Worm (Caenorhabditis elegans) whole organism, mixed stage, embryonic: ENCODE measurements around the gene M02D8.5.
A peak's percentile ranks its signal among the peaks of the same experiment; 100 is the strongest.

Experiments used
- M03D4.4 ChIP-seq: sonication (generic microtip); optimal IDR thresholded peaks from 2 replicates; lab custom pipeline; 2017; ENCODE audit warnings: mild to moderate bottlenecking, missing genetic modification characterization, missing compliant biosample characterization
- bed-3 ChIP-seq: fragments of 200-800 bp; sonication (Bioruptor generic); optimal IDR thresholded peaks from 3 replicates; lab custom pipeline; 2018; ENCODE audit warnings: mild to moderate bottlenecking, missing genetic modification characterization, moderate library complexity, missing compliant biosample characterization
- blmp-1 ChIP-seq: fragments of 150-350 bp; optimal IDR thresholded peaks from 2 replicates; lab custom pipeline; 2014; ENCODE audit warnings: missing biosample characterization, missing genetic modification characterization
- ceh-39 ChIP-seq: fragments of 150-350 bp; optimal IDR thresholded peaks from 2 replicates; lab custom pipeline; 2014; ENCODE audit warnings: missing biosample characterization, missing genetic modification characterization
- ceh-43 ChIP-seq: fragments of 200-800 bp; sonication (Bioruptor generic); optimal IDR thresholded peaks from 2 replicates; lab custom pipeline; 2018; ENCODE audit warnings: mild to moderate bottlenecking, missing genetic modification characterization, moderate library complexity, missing compliant biosample characterization
- ceh-83 ChIP-seq: fragments of 200-800 bp; sonication (Bioruptor generic); optimal IDR thresholded peaks from 2 replicates; lab custom pipeline; 2018; ENCODE audit warnings: mild to moderate bottlenecking, missing genetic modification characterization, missing compliant biosample characterization
- ces-1 ChIP-seq: fragments of 150-350 bp; optimal IDR thresholded peaks from 2 replicates; lab custom pipeline; 2014; ENCODE audit warnings: missing biosample characterization, missing genetic modification reagents, missing genetic modification characterization
- drap-1 ChIP-seq: fragments of 200-800 bp; sonication (Bioruptor generic); optimal IDR thresholded peaks from 3 replicates; lab custom pipeline; 2018; ENCODE audit warnings: mild to moderate bottlenecking, missing genetic modification characterization, missing compliant biosample characterization
- elt-1 ChIP-seq: sonication (generic microtip); optimal IDR thresholded peaks from 2 replicates; lab custom pipeline; 2017; ENCODE audit warnings: missing genetic modification characterization, mild to moderate bottlenecking, missing compliant biosample characterization, antibody characterized with exemption, moderate library complexity, borderline replicate concordance; ENCODE audit not compliant: insufficient read depth
- elt-3 ChIP-seq: fragments of 150-350 bp; optimal IDR thresholded peaks from 2 replicates; lab custom pipeline; 2014; ENCODE audit warnings: missing biosample characterization, missing genetic modification characterization
- flh-1 ChIP-seq: fragments of 200-800 bp; sonication (Bioruptor generic); optimal IDR thresholded peaks from 2 replicates; lab custom pipeline; 2018; ENCODE audit warnings: mild to moderate bottlenecking, missing genetic modification characterization, moderate library complexity, missing compliant biosample characterization
- ham-2 ChIP-seq: fragments of 200-800 bp; sonication (Bioruptor generic); optimal IDR thresholded peaks from 2 replicates; lab custom pipeline; 2018; ENCODE audit warnings: mild to moderate bottlenecking, missing genetic modification characterization, missing compliant biosample characterization
- hlh-1 ChIP-seq: fragments of 150-350 bp; optimal IDR thresholded peaks from 2 replicates; lab custom pipeline; 2014; ENCODE audit warnings: missing biosample characterization, missing genetic modification reagents, missing genetic modification characterization
- lin-13 ChIP-seq: fragments of 150-350 bp; optimal IDR thresholded peaks from 2 replicates; lab custom pipeline; 2014; ENCODE audit warnings: missing biosample characterization, missing genetic modification characterization
- lsy-2 ChIP-seq: fragments of 150-350 bp; optimal IDR thresholded peaks from 2 replicates; lab custom pipeline; 2014; ENCODE audit warnings: missing biosample characterization, missing genetic modification characterization
- mep-1 ChIP-seq: fragments of 150-350 bp; optimal IDR thresholded peaks from 2 replicates; lab custom pipeline; 2017; ENCODE audit warnings: missing biosample characterization, missing genetic modification reagents, missing genetic modification characterization, inconsistent platforms
- mls-2 ChIP-seq: sonication (generic microtip); optimal IDR thresholded peaks from 2 replicates; lab custom pipeline; 2016; ENCODE audit warnings: mild to moderate bottlenecking, missing genetic modification characterization, moderate library complexity, missing compliant biosample characterization
- nhr-2 ChIP-seq: fragments of 150-350 bp; optimal IDR thresholded peaks from 2 replicates; lab custom pipeline; 2014; ENCODE audit warnings: missing biosample characterization, missing genetic modification characterization
- nhr-237 ChIP-seq: fragments of 150-350 bp; optimal IDR thresholded peaks from 2 replicates; lab custom pipeline; 2014; ENCODE audit warnings: missing biosample characterization, missing genetic modification characterization
- nhr-28 ChIP-seq: fragments of 150-350 bp; optimal IDR thresholded peaks from 2 replicates; lab custom pipeline; 2014; ENCODE audit warnings: missing biosample characterization, missing genetic modification characterization
- nhr-76 ChIP-seq: sonication (generic microtip); optimal IDR thresholded peaks from 2 replicates; lab custom pipeline; 2017; ENCODE audit warnings: missing biosample characterization, missing genetic modification characterization
- pha-4 ChIP-seq: fragments of 150-350 bp; optimal IDR thresholded peaks from 2 replicates; lab custom pipeline; 2018; ENCODE audit warnings: missing biosample characterization, missing genetic modification reagents, missing genetic modification characterization
- sem-2 ChIP-seq: fragments of 200-800 bp; sonication (Bioruptor generic); optimal IDR thresholded peaks from 2 replicates; lab custom pipeline; 2018; ENCODE audit warnings: mild to moderate bottlenecking, missing genetic modification characterization, missing compliant biosample characterization
- snpc-4 ChIP-seq: fragments of 150-350 bp; optimal IDR thresholded peaks from 2 replicates; lab custom pipeline; 2014; ENCODE audit warnings: missing biosample characterization, missing genetic modification characterization
- sptf-1 ChIP-seq: sonication (generic microtip); optimal IDR thresholded peaks from 2 replicates; lab custom pipeline; 2017; ENCODE audit warnings: mild to moderate bottlenecking, missing genetic modification characterization, moderate library complexity, missing compliant biosample characterization
- unc-120 ChIP-seq: sonication (generic microtip); optimal IDR thresholded peaks from 2 replicates; lab custom pipeline; 2017; ENCODE audit warnings: missing genetic modification characterization, missing compliant biosample characterization; ENCODE audit not compliant: poor library complexity, severe bottlenecking
- unc-39 ChIP-seq: fragments of 150-350 bp; optimal IDR thresholded peaks from 2 replicates; lab custom pipeline; 2014; ENCODE audit warnings: missing biosample characterization, missing genetic modification characterization
- unc-62 ChIP-seq: fragments of 150-350 bp; optimal IDR thresholded peaks from 2 replicates; lab custom pipeline; 2014; ENCODE audit warnings: missing biosample characterization, missing genetic modification reagents, missing genetic modification characterization
- zip-8 ChIP-seq: fragments of 150-350 bp; optimal IDR thresholded peaks from 2 replicates; lab custom pipeline; 2014; ENCODE audit warnings: missing biosample characterization, missing genetic modification characterization
- ztf-11 ChIP-seq: fragments of 150-350 bp; optimal IDR thresholded peaks from 2 replicates; lab custom pipeline; 2014; ENCODE audit warnings: missing biosample characterization, missing genetic modification characterization

M02D8.5 gene

DNA sequence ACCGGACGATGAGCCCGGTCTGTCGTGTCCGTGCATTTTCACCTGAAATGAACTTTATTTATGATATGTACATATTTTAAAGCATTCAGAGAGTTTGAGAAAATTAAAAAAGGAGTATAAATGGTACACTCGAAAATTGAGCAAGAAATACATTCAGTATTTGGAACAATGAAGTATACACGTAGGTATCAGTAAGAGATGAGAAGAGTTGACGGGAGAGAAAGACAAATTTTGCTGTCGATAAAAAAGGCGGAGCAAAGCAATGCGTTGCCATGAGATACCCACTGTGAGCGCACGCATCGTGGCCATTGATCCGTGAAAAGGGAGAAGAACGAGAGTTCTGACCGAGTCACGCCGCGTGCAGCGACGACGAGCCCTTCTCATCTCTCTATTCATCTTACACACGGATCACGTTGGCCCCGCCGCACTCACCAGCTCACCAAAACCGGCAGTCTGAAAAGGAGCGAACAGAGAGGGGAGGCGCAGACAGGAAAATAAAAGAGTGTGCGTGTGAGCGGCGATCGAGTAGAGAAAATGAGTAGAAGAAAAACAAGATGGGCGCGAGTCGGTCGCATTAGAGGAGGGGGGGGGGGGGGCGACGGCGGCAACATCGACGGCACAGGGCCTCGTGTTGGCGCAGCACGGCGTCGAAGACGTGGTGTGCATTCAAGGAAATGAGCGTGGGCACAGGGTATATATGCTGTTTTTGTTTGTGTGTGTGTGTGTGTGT lies 44.8 kb upstream of the M02D8.5 start, which contains the start of gene R04E5.8:
TSS of gene R04E5.8 (minus strand) at position 51 of the 730 bp plus-strand sequence.
- TF ChIP-seq drap-1 (GFP tag; lab: Kevin White, UChicago): no peak
- TF ChIP-seq unc-120 (tag; lab: Kevin White, UChicago): peak; percentile 48

DNA sequence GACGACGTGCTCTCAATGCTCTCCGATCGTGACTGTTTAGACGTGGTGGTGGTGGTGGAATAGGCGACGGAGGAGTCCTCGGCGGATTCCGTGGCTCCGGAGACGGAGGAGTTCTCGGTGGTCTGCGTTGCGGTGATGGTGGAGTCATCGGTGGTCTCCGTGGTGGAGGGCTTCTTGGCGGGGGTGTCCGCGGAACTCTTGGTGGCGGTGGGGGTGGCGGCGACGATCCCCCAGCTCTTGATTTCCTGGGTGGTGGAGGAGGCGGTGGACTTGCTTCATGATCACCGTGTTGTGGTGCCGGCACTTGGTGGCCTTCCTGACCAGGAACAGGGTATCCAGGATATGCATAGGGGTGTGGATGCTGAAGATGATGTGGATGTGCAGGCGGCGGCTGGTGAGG lies 44.1 kb upstream of the M02D8.5 start:
- TF ChIP-seq unc-39 (tag; lab: Kevin White, UChicago) (no peak), unc-62 (GFP tag; lab: Kevin White, UChicago) (no peak), zip-8 (tag; lab: Kevin White, UChicago) (no peak), ceh-43 (GFP tag; lab: Kevin White, UChicago) (no peak), bed-3 (GFP tag; lab: Kevin White, UChicago) (no peak), flh-1 (no peak), mep-1 (tag; lab: Kevin White, UChicago) (no peak), pha-4 (tag; lab: Kevin White, UChicago) (no peak), ztf-11 (tag; lab: Kevin White, UChicago) (no peak), snpc-4 (no peak), ham-2 (GFP tag; lab: Kevin White, UChicago) (no peak), drap-1 (GFP tag; lab: Kevin White, UChicago) (no peak)

DNA sequence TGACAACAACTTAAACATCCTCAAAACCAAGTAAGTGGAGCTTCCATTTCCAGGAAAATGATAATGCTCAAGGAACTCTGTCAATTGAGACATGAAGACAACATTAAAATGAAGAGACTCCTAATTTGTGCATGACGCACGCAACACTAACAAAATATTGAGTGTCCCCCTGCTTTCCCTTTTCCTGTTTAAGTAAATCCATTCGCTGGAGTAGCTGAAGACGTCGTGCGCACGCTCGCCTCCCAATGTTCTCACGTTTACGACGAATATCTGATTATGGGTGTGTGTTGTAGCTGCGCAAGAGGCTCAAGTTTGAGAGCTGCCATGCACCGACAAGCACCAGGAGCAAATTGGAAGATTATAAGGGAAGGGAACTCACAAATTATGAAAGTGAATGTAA lies 39.6 kb upstream of the M02D8.5 start:
- TF ChIP-seq nhr-237 (tag; lab: Kevin White, UChicago) (no peak), ceh-39 (tag; lab: Kevin White, UChicago) (no peak), ces-1 (GFP tag; lab: Kevin White, UChicago) (peak; percentile 92)

DNA sequence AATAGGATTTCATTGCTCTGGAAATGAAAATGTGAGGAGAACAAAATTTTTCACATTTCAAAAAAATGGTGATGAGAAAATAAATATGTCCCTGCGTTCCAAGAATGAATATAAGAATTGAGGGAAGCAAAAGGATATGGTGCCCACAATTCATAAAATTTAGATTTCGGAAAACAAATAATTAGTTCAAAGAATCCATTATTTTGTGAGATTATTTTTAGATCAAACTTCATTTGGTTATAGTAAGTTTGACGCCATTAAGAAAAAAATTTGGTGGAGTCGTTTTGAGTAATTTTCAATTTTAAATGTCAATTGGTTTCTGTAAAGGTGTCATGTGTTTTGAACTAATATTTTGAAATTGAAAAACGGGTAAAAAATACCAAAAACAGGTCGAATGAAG lies 39.0 kb upstream of the M02D8.5 start:
- no peak for TF ChIP-seq hlh-1
- no peak for TF ChIP-seq sem-2 (GFP tag; lab: Kevin White, UChicago)

DNA sequence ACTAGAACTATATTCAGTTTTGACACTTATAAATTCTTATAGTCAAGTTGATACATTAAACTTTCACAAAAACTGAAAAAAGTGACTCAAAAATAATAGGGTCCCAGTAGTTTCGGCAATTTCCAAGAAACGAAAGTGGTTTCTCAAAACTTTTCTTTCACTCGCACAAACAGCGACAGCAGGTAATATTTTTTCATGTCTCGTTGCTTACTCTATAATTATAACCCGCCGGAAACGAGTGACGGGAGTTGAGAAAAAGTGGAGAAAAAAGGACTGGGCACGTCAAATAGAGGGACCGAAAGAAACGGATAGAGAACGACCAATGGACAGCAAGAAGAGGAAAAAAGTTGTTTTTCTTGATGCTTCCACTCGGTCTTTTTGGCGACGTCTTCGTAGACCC lies 38.5 kb upstream of the M02D8.5 start:
- no peak for TF ChIP-seq unc-62 (GFP tag; lab: Kevin White, UChicago)
- TF ChIP-seq elt-1: no peak
- no peak for TF ChIP-seq ztf-11 (tag; lab: Kevin White, UChicago)
- TF ChIP-seq pha-4 (tag; lab: Kevin White, UChicago): no peak
- no peak for TF ChIP-seq ceh-83 (GFP tag; lab: Kevin White, UChicago)
- TF ChIP-seq nhr-2 (tag; lab: Kevin White, UChicago): no peak
- no peak for TF ChIP-seq blmp-1 (tag; lab: Kevin White, UChicago)
- no peak for TF ChIP-seq unc-120 (tag; lab: Kevin White, UChicago)
- no peak for TF ChIP-seq flh-1
- TF ChIP-seq sptf-1: no peak
- TF ChIP-seq lin-13 (tag; lab: Kevin White, UChicago): no peak
- TF ChIP-seq nhr-76 (tag; lab: Kevin White, UChicago): no peak
- no peak for TF ChIP-seq sem-2 (GFP tag; lab: Kevin White, UChicago)
- no peak for TF ChIP-seq mep-1 (tag; lab: Kevin White, UChicago)
- TF ChIP-seq M03D4.4 (tag; lab: Kevin White, UChicago): no peak
- no peak for TF ChIP-seq ceh-39 (tag; lab: Kevin White, UChicago)
- TF ChIP-seq ham-2 (GFP tag; lab: Kevin White, UChicago): no peak
- no peak for TF ChIP-seq drap-1 (GFP tag; lab: Kevin White, UChicago)

DNA sequence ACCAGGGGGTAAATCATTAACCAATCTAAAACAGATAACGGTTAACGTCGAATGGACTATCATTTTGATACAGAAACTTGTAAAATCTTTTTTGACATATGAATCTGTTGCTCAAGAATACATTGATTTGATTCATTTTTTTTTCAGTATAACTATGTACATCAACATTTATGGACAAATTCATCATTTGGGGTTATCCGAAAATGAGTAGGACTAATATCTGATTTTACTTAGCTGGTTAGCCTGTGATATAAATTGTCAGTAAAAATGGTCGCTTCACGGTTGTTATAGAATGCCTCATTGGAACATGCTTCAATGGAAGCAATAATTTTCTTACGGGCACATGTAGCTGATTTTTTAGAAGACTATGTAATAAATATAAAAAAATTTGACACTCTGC lies 36.3 kb upstream of the M02D8.5 start:
- no peak for TF ChIP-seq nhr-76 (tag; lab: Kevin White, UChicago)
- TF ChIP-seq M03D4.4 (tag; lab: Kevin White, UChicago): no peak
- no peak for TF ChIP-seq mls-2 (tag; lab: Kevin White, UChicago)
- TF ChIP-seq ham-2 (GFP tag; lab: Kevin White, UChicago): no peak
- no peak for TF ChIP-seq blmp-1 (tag; lab: Kevin White, UChicago)
- no peak for TF ChIP-seq zip-8 (tag; lab: Kevin White, UChicago)
- no peak for TF ChIP-seq snpc-4
- no peak for TF ChIP-seq ceh-83 (GFP tag; lab: Kevin White, UChicago)
- TF ChIP-seq unc-120 (tag; lab: Kevin White, UChicago): no peak
- TF ChIP-seq nhr-28: no peak
- TF ChIP-seq elt-3 (tag; lab: Kevin White, UChicago): no peak
- no peak for TF ChIP-seq mep-1 (tag; lab: Kevin White, UChicago)
- no peak for TF ChIP-seq drap-1 (GFP tag; lab: Kevin White, UChicago)
- TF ChIP-seq ces-1 (GFP tag; lab: Kevin White, UChicago): no peak
- TF ChIP-seq pha-4 (tag; lab: Kevin White, UChicago): no peak
- TF ChIP-seq sem-2 (GFP tag; lab: Kevin White, UChicago): no peak
- no peak for TF ChIP-seq lsy-2 (tag; lab: Kevin White, UChicago)
- no peak for TF ChIP-seq unc-39 (tag; lab: Kevin White, UChicago)
- TF ChIP-seq nhr-237 (tag; lab: Kevin White, UChicago): no peak
- TF ChIP-seq ceh-39 (tag; lab: Kevin White, UChicago): no peak
- TF ChIP-seq, all 35 proteins: peak for 0
